Worm (Caenorhabditis elegans) whole organism, L1 larva: Measurements from ENCODE around the gene C27D6.15.

Experiments used
- C16A3.4 ChIP-seq: fragments of 150-350 bp; optimal IDR thresholded peaks from 2 replicates; lab custom pipeline; 2014; ENCODE audit warnings: missing biosample characterization, missing genetic modification characterization
- ceh-82 ChIP-seq, 3 experiments: fragments of 150-350 bp in 1 of 3; sonication (generic microtip) in 2 of 3; optimal IDR thresholded peaks; 2 replicates each; lab custom pipeline; 2014 to 2017; ENCODE audit warnings: missing biosample characterization in 3 of 3, missing genetic modification characterization in 3 of 3
- ceh-90 ChIP-seq: sonication (generic microtip); optimal IDR thresholded peaks from 2 replicates; lab custom pipeline; 2016; ENCODE audit warnings: missing genetic modification characterization, missing compliant biosample characterization
- irx-1 ChIP-seq: sonication (generic microtip); optimal IDR thresholded peaks from 2 replicates; lab custom pipeline; 2016; ENCODE audit warnings: missing genetic modification characterization, missing compliant biosample characterization
- mep-1 ChIP-seq: fragments of 150-350 bp; optimal IDR thresholded peaks from 2 replicates; lab custom pipeline; 2014; ENCODE audit warnings: missing biosample characterization, missing genetic modification characterization
- nhr-77 ChIP-seq: fragments of 150-350 bp; optimal IDR thresholded peaks from 2 replicates; lab custom pipeline; 2014; ENCODE audit warnings: missing biosample characterization, missing genetic modification characterization
- sptf-1 ChIP-seq: fragments of 150-350 bp; optimal IDR thresholded peaks from 2 replicates; lab custom pipeline; 2014; ENCODE audit warnings: missing biosample characterization, missing genetic modification characterization
- tbx-2 ChIP-seq: sonication (generic microtip); optimal IDR thresholded peaks from 2 replicates; lab custom pipeline; 2016; ENCODE audit warnings: missing genetic modification characterization, missing compliant biosample characterization
- unc-86 ChIP-seq: sonication (generic microtip); optimal IDR thresholded peaks from 2 replicates; lab custom pipeline; 2016; ENCODE audit warnings: missing genetic modification characterization, missing compliant biosample characterization

ce11 chrII:5174370-5174769 lies 2.7 kb downstream of the C27D6.15 start, which contains the start of gene C27D6.3:
- TF ChIP-seq ceh-90 (tag; lab: Kevin White, UChicago) = no peak
- no peak for TF ChIP-seq C16A3.4 (tag; lab: Kevin White, UChicago)
- TF ChIP-seq sptf-1 (tag; lab: Kevin White, UChicago) = no peak
- no peak for TF ChIP-seq nhr-77 (tag; lab: Kevin White, UChicago)
- no peak for TF ChIP-seq unc-86
- TF ChIP-seq ceh-82 (tag; optimal IDR thresholded peaks at IDR 0.05; lab: Kevin White, UChicago) = no peak
- TF ChIP-seq mep-1 (tag; lab: Kevin White, UChicago) = no peak
- TF ChIP-seq tbx-2 (tag; lab: Kevin White, UChicago) = no peak
- TF ChIP-seq irx-1 (tag; lab: Kevin White, UChicago) = no peak
